Worm (Caenorhabditis elegans) whole organism, mixed stage, embryonic: ENCODE measurements around the gene frm-5.1.
"Not testable (repeated sequence)": the region's sequence is repeated elsewhere in the genome, so short reads cannot be mapped to it uniquely, and the experiment has no call there.

Experiments used
- sem-2 ChIP-seq: fragments of 200-800 bp; sonication (Bioruptor generic); optimal IDR thresholded peaks from 2 replicates; lab custom pipeline; 2018; ENCODE audit warnings: mild to moderate bottlenecking, missing genetic modification characterization, missing compliant biosample characterization
- unc-120 ChIP-seq: sonication (generic microtip); optimal IDR thresholded peaks from 2 replicates; lab custom pipeline; 2017; ENCODE audit warnings: missing genetic modification characterization, missing compliant biosample characterization; ENCODE audit not compliant: poor library complexity, severe bottlenecking
- ztf-11 ChIP-seq: fragments of 150-350 bp; optimal IDR thresholded peaks from 2 replicates; lab custom pipeline; 2014; ENCODE audit warnings: missing biosample characterization, missing genetic modification characterization

The frm-5.1 gene

DNA sequence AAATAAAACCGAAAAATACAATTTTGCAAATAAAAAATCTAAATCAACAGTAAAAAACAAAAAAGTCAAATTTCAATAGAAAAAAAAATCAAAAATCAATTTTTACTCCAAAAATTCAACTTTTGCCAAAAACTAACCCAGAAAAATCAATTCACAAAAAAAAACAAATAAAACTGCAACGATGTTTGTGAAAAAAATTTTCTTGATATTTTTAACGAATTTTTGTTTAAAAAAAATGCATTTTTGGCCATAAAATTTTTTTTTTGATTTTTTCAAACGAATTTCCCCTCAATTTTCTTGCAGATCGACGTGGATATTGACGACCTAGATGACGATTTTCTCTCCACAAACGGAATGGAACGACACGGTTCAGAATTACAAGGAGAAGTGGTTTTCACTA is 48.3 kb downstream of the frm-5.1 start, which contains the start of gene frm-5.2:
TSS of gene frm-5.2 (plus strand) at position 301 of the 400 bp plus-strand sequence.
- TF ChIP-seq sem-2 (GFP tag; lab: Kevin White, UChicago); unc-120; ztf-11: not testable (repeated sequence)
- TF ChIP-seq, all 35 proteins: peak for 0; not testable (repeated sequence) for 35
